Worm (Caenorhabditis elegans) whole organism, early embryonic: ENCODE data around the gene har-1.

ENCODE experiments used
- B0310.2 ChIP-seq: sonication (generic microtip); optimal IDR thresholded peaks from 2 replicates; lab custom pipeline; 2016; ENCODE audit warnings: mild to moderate bottlenecking, missing genetic modification characterization, missing compliant biosample characterization
- F13C5.2 ChIP-seq: sonication (generic microtip); optimal IDR thresholded peaks from 2 replicates; lab custom pipeline; 2017; ENCODE audit warnings: mild to moderate bottlenecking, missing genetic modification characterization, inconsistent platforms, missing compliant biosample characterization
- aly-1 ChIP-seq: sonication (generic microtip); optimal IDR thresholded peaks from 2 replicates; lab custom pipeline; 2016; ENCODE audit warnings: missing genetic modification characterization, missing compliant biosample characterization
- ama-1 ChIP-seq: fragments of 150-350 bp; optimal IDR thresholded peaks from 2 replicates; lab custom pipeline; 2014
- ceh-13 ChIP-seq: fragments of 200-800 bp; sonication (Bioruptor generic); optimal IDR thresholded peaks from 2 replicates; lab custom pipeline; 2018; ENCODE audit warnings: mild to moderate bottlenecking, missing genetic modification characterization, missing compliant biosample characterization
- ets-7 ChIP-seq: sonication (generic microtip); optimal IDR thresholded peaks from 2 replicates; lab custom pipeline; 2016; ENCODE audit warnings: missing genotype, missing genetic modification characterization, missing compliant biosample characterization
- flt-1 ChIP-seq: fragments of 200-800 bp; sonication (Bioruptor generic); IDR thresholded peaks from 2 replicates; pipeline ENCODE4 v1.3.6; 2022; ENCODE audit warnings: missing genetic modification characterization, missing compliant biosample characterization
- hmbx-1 ChIP-seq: sonication (generic microtip); optimal IDR thresholded peaks from 2 replicates; lab custom pipeline; 2016; ENCODE audit warnings: mild to moderate bottlenecking, missing genetic modification characterization, missing compliant biosample characterization
- hnd-1 ChIP-seq: sonication (generic microtip); optimal IDR thresholded peaks from 2 replicates; lab custom pipeline; 2016; ENCODE audit warnings: missing genetic modification characterization, missing compliant biosample characterization
- pes-1 ChIP-seq: fragments of 200-800 bp; sonication (Bioruptor generic); IDR thresholded peaks from 2 replicates; pipeline ENCODE4 v1.3.6; 2022; ENCODE audit warnings: missing genetic modification reagents, missing genetic modification characterization, missing compliant biosample characterization
- scrt-1 ChIP-seq: fragments of 200-800 bp; sonication (Bioruptor generic); IDR thresholded peaks from 2 replicates; pipeline ENCODE4 v1.3.6; 2022; ENCODE audit warnings: missing genetic modification characterization, missing compliant biosample characterization
- sea-1 ChIP-seq: fragments of 200-800 bp; sonication (Bioruptor generic); conservative IDR thresholded peaks from 2 replicates; pipeline ENCODE4 v1.3.6; 2022; ENCODE audit warnings: missing genetic modification characterization, missing compliant biosample characterization
- tbx-37 ChIP-seq: fragments of 200-800 bp; sonication (Bioruptor generic); conservative IDR thresholded peaks from 2 replicates; pipeline ENCODE4 v1.3.6; 2022; ENCODE audit warnings: missing genetic modification reagents, missing genetic modification characterization, missing compliant biosample characterization
- tra-4 ChIP-seq: sonication (generic microtip); optimal IDR thresholded peaks from 2 replicates; lab custom pipeline; 2017; ENCODE audit warnings: missing genetic modification characterization, missing compliant biosample characterization

- TF ChIP-seq ama-1 (lab: Kevin White, UChicago) = no peak
- TF ChIP-seq flt-1 (GFP tag; lab: Robert Waterston, UW) = no peak
- 0 out of 2 replicates have a peak, but pooled peaks have one; percentile 35 for TF ChIP-seq sea-1
- TF ChIP-seq F13C5.2 (tag; lab: Kevin White, UChicago) = no peak
- no peak for TF ChIP-seq scrt-1 (GFP tag; lab: Robert Waterston, UW)
- TF ChIP-seq hnd-1 = no peak
- TF ChIP-seq B0310.2 (tag; lab: Kevin White, UChicago) = no peak
- no peak for TF ChIP-seq ets-7 (tag; lab: Kevin White, UChicago)
- TF ChIP-seq hmbx-1 (tag; lab: Kevin White, UChicago) = no peak
- 0 out of 2 replicates have a peak, but pooled peaks have one; percentile 5 for TF ChIP-seq tbx-37 (GFP tag; lab: Robert Waterston, UW)
- no peak for TF ChIP-seq tra-4 (tag; lab: Kevin White, UChicago)
- no peak for TF ChIP-seq aly-1
- TF ChIP-seq pes-1 (GFP tag; lab: Robert Waterston, UW) = no peak
- TF ChIP-seq ceh-13 (GFP tag; lab: Kevin White, UChicago) = no peak
Measured at ce11 chrIII:4195306-4196008, 43.6 kb downstream of the har-1 start.
